Worm (Caenorhabditis elegans): Measurements from ENCODE around the gene C23G10.2.

ce11 chrIII:6210215-6210822, 2.5 kb downstream of the C23G10.2 start:
- no peak for TF ChIP-seq nhr-11 (tag; optimal IDR thresholded peaks at IDR 0.05)
- no peak for TF ChIP-seq saeg-2 (GFP tag; IDR thresholded peaks at IDR 0.05)
- TF ChIP-seq mdl-1 (tag; optimal IDR thresholded peaks at IDR 0.05): no peak
- no peak for TF ChIP-seq nhr-6 (tag; optimal IDR thresholded peaks at IDR 0.05)
- TF ChIP-seq Y5F2A.4 (GFP tag; optimal IDR thresholded peaks at IDR 0.05): no peak
- TF ChIP-seq set-16 (GFP tag; IDR thresholded peaks at IDR 0.05): no peak
- TF ChIP-seq ZK337.2 (GFP tag; IDR thresholded peaks at IDR 0.05): no peak
- no peak for TF ChIP-seq ceh-82 (tag; optimal IDR thresholded peaks at IDR 0.05)
- TF ChIP-seq fos-1 (tag; optimal IDR thresholded peaks at IDR 0.05): no peak
